Worm (Caenorhabditis elegans) whole organism, L1 larva: ENCODE results near the gene mcp-1.

Experiments used
- C16A3.4 ChIP-seq: fragments of 150-350 bp; optimal IDR thresholded peaks from 2 replicates; lab custom pipeline; 2014; ENCODE audit warnings: missing biosample characterization, missing genetic modification characterization
- alr-1 ChIP-seq: fragments of 200-800 bp; sonication (Bioruptor generic); optimal IDR thresholded peaks from 2 replicates; lab custom pipeline; 2018; ENCODE audit warnings: borderline replicate concordance, mild to moderate bottlenecking, missing genetic modification characterization, missing compliant biosample characterization
- aly-2 ChIP-seq: fragments of 150-350 bp; optimal IDR thresholded peaks from 2 replicates; lab custom pipeline; 2014; ENCODE audit warnings: missing biosample characterization, missing genetic modification characterization
- ceh-63 ChIP-seq: fragments of 200-800 bp; sonication (Bioruptor generic); optimal IDR thresholded peaks from 2 replicates; lab custom pipeline; 2018; ENCODE audit warnings: mild to moderate bottlenecking, missing genetic modification characterization, missing compliant biosample characterization
- ceh-88 ChIP-seq: fragments of 200-800 bp; sonication (Bioruptor generic); IDR thresholded peaks from 2 replicates; pipeline ENCODE4 v1.3.6; 2022; ENCODE audit warnings: missing genetic modification characterization, missing compliant biosample characterization
- dpl-1 ChIP-seq, 3 experiments: fragments of 150-350 bp in 2 of 3; sonication (generic microtip) in 1 of 3; optimal IDR thresholded peaks; 2 replicates each; lab custom pipeline; 2014 to 2017; ENCODE audit warnings: missing biosample characterization in 3 of 3, missing genetic modification characterization in 3 of 3, missing genetic modification reagents in 3 of 3
- efl-1 ChIP-seq, 4 experiments: fragments of 150-350 bp; optimal IDR thresholded peaks in 3 of 4; peaks in 1 of 4; 1 replicate in 1 of 4; 2 replicates in 3 of 4; lab custom pipeline; 2014; ENCODE audit warnings: missing biosample characterization in 2 of 4, missing genetic modification characterization in 2 of 4, missing genetic modification reagents in 2 of 4
- efl-3 ChIP-seq: fragments of 200-800 bp; sonication (Bioruptor generic); optimal IDR thresholded peaks from 2 replicates; lab custom pipeline; 2018; ENCODE audit warnings: mild to moderate bottlenecking, missing genetic modification characterization, missing compliant biosample characterization
- egl-13 ChIP-seq: sonication (generic microtip); optimal IDR thresholded peaks from 2 replicates; lab custom pipeline; 2016; ENCODE audit warnings: missing genotype, missing genetic modification reagents, missing genetic modification characterization, missing compliant biosample characterization
- egl-27 ChIP-seq, 2 experiments: fragments of 150-350 bp in 1 of 2; sonication (generic microtip); optimal IDR thresholded peaks; 3 replicates each; lab custom pipeline; 2017 to 2018; ENCODE audit warnings: missing biosample characterization in 2 of 2, missing genetic modification characterization in 2 of 2, missing genetic modification reagents in 2 of 2
- elt-2 ChIP-seq: sonication (generic microtip); optimal IDR thresholded peaks from 2 replicates; lab custom pipeline; 2016; ENCODE audit warnings: missing genetic modification characterization, mild to moderate bottlenecking, inconsistent platforms, missing compliant biosample characterization, missing genetic modification reagents
- ets-5 ChIP-seq: fragments of 200-800 bp; sonication (Bioruptor generic); IDR thresholded peaks from 2 replicates; pipeline ENCODE4 v1.3.6; 2022; ENCODE audit warnings: missing genetic modification characterization, missing compliant biosample characterization
- fkh-10 ChIP-seq: sonication (generic microtip); optimal IDR thresholded peaks from 2 replicates; lab custom pipeline; 2017; ENCODE audit warnings: missing biosample characterization, missing genetic modification reagents, missing genetic modification characterization
- fkh-4 ChIP-seq: sonication (generic microtip); optimal IDR thresholded peaks from 2 replicates; lab custom pipeline; 2016; ENCODE audit warnings: missing compliant biosample characterization, missing genetic modification characterization, borderline replicate concordance
- fos-1 ChIP-seq: fragments of 150-350 bp; optimal IDR thresholded peaks from 2 replicates; lab custom pipeline; 2014; ENCODE audit warnings: missing biosample characterization, missing genetic modification characterization
- hpl-2 ChIP-seq: fragments of 150-350 bp; optimal IDR thresholded peaks from 2 replicates; lab custom pipeline; 2014; ENCODE audit warnings: missing biosample characterization, missing genetic modification reagents, missing genetic modification characterization
- jun-1 ChIP-seq: fragments of 150-350 bp; optimal IDR thresholded peaks from 2 replicates; lab custom pipeline; 2014; ENCODE audit warnings: missing biosample characterization, missing genetic modification reagents, missing genetic modification characterization
- lin-14 ChIP-seq: fragments of 200-800 bp; sonication (Bioruptor generic); optimal IDR thresholded peaks from 2 replicates; lab custom pipeline; 2018; ENCODE audit warnings: mild to moderate bottlenecking, missing genetic modification characterization, moderate library complexity, missing compliant biosample characterization
- lin-15B ChIP-seq: fragments of 150-350 bp; sonication (generic microtip); optimal IDR thresholded peaks from 3 replicates; lab custom pipeline; 2014; ENCODE audit warnings: missing biosample characterization, missing genetic modification characterization
- lin-39 ChIP-seq: fragments of 150-350 bp; optimal IDR thresholded peaks from 2 replicates; lab custom pipeline; 2014; ENCODE audit warnings: missing biosample characterization, missing genetic modification reagents, missing genetic modification characterization
- lir-3 ChIP-seq: sonication (generic microtip); optimal IDR thresholded peaks from 2 replicates; lab custom pipeline; 2016; ENCODE audit warnings: mild to moderate bottlenecking, missing genetic modification characterization, moderate library complexity, missing compliant biosample characterization; ENCODE audit not compliant: poor library complexity
- mab-9 ChIP-seq: fragments of 200-800 bp; sonication (Bioruptor generic); IDR thresholded peaks from 2 replicates; pipeline ENCODE4 v1.3.6; 2022; ENCODE audit warnings: missing genetic modification reagents, missing genetic modification characterization, missing compliant biosample characterization
- mdl-1 ChIP-seq, 2 experiments: fragments of 150-350 bp; optimal IDR thresholded peaks; 2 replicates each; lab custom pipeline; 2014 to 2017; ENCODE audit warnings: missing biosample characterization in 2 of 2, missing genetic modification characterization in 2 of 2, inconsistent platforms in 1 of 2
- nhr-19 ChIP-seq: fragments of 200-800 bp; sonication (Bioruptor generic); conservative IDR thresholded peaks from 2 replicates; pipeline ENCODE4 v1.3.6; 2022; ENCODE audit warnings: missing genetic modification characterization, missing compliant biosample characterization
- nhr-237 ChIP-seq: fragments of 150-350 bp; optimal IDR thresholded peaks from 2 replicates; lab custom pipeline; 2014; ENCODE audit warnings: missing biosample characterization, missing genetic modification characterization
- nhr-47 ChIP-seq: sonication (generic microtip); optimal IDR thresholded peaks from 2 replicates; lab custom pipeline; 2016; ENCODE audit warnings: mild to moderate bottlenecking, missing genetic modification characterization, moderate library complexity, missing compliant biosample characterization
- nhr-71 ChIP-seq: sonication (generic microtip); optimal IDR thresholded peaks from 2 replicates; lab custom pipeline; 2016; ENCODE audit warnings: mild to moderate bottlenecking, missing genetic modification characterization, moderate library complexity, missing compliant biosample characterization
- nhr-76 ChIP-seq: sonication (generic microtip); optimal IDR thresholded peaks from 2 replicates; lab custom pipeline; 2017; ENCODE audit warnings: missing biosample characterization, missing genetic modification characterization
- nhr-77 ChIP-seq: fragments of 150-350 bp; optimal IDR thresholded peaks from 2 replicates; lab custom pipeline; 2014; ENCODE audit warnings: missing biosample characterization, missing genetic modification characterization
- nhr-84 ChIP-seq: sonication (generic microtip); optimal IDR thresholded peaks from 2 replicates; lab custom pipeline; 2017; ENCODE audit warnings: missing biosample characterization, missing genetic modification characterization
- nhr-90 ChIP-seq: sonication (generic microtip); optimal IDR thresholded peaks from 2 replicates; lab custom pipeline; 2016; ENCODE audit warnings: mild to moderate bottlenecking, missing genetic modification characterization, missing compliant biosample characterization; ENCODE audit not compliant: poor library complexity
- pag-3 ChIP-seq: sonication (generic microtip); optimal IDR thresholded peaks from 2 replicates; lab custom pipeline; 2017; ENCODE audit warnings: missing genetic modification characterization, mild to moderate bottlenecking, missing compliant biosample characterization, antibody characterized with exemption, borderline replicate concordance; ENCODE audit not compliant: insufficient read depth
- rnt-1 ChIP-seq: sonication (generic microtip); optimal IDR thresholded peaks from 2 replicates; lab custom pipeline; 2016; ENCODE audit warnings: mild to moderate bottlenecking, missing genetic modification characterization, moderate library complexity, missing compliant biosample characterization
- sox-4 ChIP-seq: sonication (generic microtip); optimal IDR thresholded peaks from 2 replicates; lab custom pipeline; 2016; ENCODE audit warnings: missing genetic modification characterization, missing compliant biosample characterization
- sup-37 ChIP-seq: fragments of 200-800 bp; sonication (Bioruptor generic); optimal IDR thresholded peaks from 2 replicates; lab custom pipeline; 2018; ENCODE audit warnings: mild to moderate bottlenecking, missing genetic modification characterization, missing compliant biosample characterization
- swsn-7 ChIP-seq: sonication (generic microtip); optimal IDR thresholded peaks from 2 replicates; lab custom pipeline; 2016; ENCODE audit warnings: missing genetic modification characterization, missing compliant biosample characterization
- unc-130 ChIP-seq: fragments of 150-350 bp; optimal IDR thresholded peaks from 2 replicates; lab custom pipeline; 2017; ENCODE audit warnings: missing biosample characterization, missing genetic modification characterization, inconsistent platforms
- unc-30 ChIP-seq: sonication (generic microtip); optimal IDR thresholded peaks from 2 replicates; lab custom pipeline; 2017; ENCODE audit warnings: missing biosample characterization, missing genetic modification characterization
- unc-98 ChIP-seq: fragments of 200-800 bp; sonication (Bioruptor generic); IDR thresholded peaks from 2 replicates; pipeline ENCODE4 v1.3.6; 2022; ENCODE audit warnings: missing genetic modification characterization, missing compliant biosample characterization
- vab-15 ChIP-seq: sonication (generic microtip); optimal IDR thresholded peaks from 2 replicates; lab custom pipeline; 2017; ENCODE audit warnings: missing genotype, mild to moderate bottlenecking, missing genetic modification characterization, missing compliant biosample characterization
- xbp-1 ChIP-seq: sonication (generic microtip); optimal IDR thresholded peaks from 2 replicates; lab custom pipeline; 2016; ENCODE audit warnings: missing genetic modification characterization, missing compliant biosample characterization
- zag-1 ChIP-seq: fragments of 150-350 bp; optimal IDR thresholded peaks from 2 replicates; lab custom pipeline; 2014; ENCODE audit warnings: missing biosample characterization, missing genetic modification characterization
- zip-4 ChIP-seq: fragments of 200-800 bp; sonication (Bioruptor generic); optimal IDR thresholded peaks from 2 replicates; lab custom pipeline; 2018; ENCODE audit warnings: mild to moderate bottlenecking, missing genetic modification characterization, moderate library complexity, missing compliant biosample characterization
- ztf-11 ChIP-seq, 2 experiments: sonication (generic microtip); optimal IDR thresholded peaks; 2 replicates each; lab custom pipeline; 2016 to 2017; ENCODE audit warnings: missing genetic modification characterization in 2 of 2, missing biosample characterization in 1 of 2, missing compliant biosample characterization in 1 of 2
- ztf-4 ChIP-seq: fragments of 150-350 bp; optimal IDR thresholded peaks from 2 replicates; lab custom pipeline; 2014; ENCODE audit warnings: missing biosample characterization, missing genetic modification characterization

The mcp-1 gene

DNA sequence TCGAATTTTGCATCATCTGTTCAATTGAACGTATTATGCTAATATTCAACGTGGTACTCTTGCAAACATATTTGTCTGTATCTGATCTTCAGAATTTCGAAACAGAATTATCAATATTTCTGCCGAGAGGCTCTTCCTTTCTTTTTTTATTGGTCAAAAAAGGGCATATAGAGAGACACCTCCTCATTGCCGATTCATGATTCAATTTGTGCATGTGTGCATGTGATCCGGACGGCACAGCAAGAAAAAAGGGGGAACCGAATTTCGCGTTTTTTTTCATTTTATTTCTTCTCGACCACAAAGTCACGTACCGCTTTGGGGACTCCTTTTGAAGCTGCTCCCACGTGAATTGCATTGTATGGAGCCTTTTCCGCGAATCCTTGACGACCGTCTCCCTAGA is at the start of gene mcp-1:
Gene mcp-1, plus strand, starts transcription at position 292 of the 400 bp plus-strand sequence.
- TF ChIP-seq nhr-47 (peak; percentile 21), lin-14 (GFP tag; lab: Kevin White, UChicago) (peak; percentile 81), hpl-2 (GFP tag; lab: Kevin White, UChicago) (no peak), ztf-4 (no peak), rnt-1 (tag; lab: Kevin White, UChicago) (no peak), nhr-71 (tag; lab: Kevin White, UChicago) (peak; percentile 0), fkh-10 (GFP tag; lab: Kevin White, UChicago) (peak; percentile 73)

DNA sequence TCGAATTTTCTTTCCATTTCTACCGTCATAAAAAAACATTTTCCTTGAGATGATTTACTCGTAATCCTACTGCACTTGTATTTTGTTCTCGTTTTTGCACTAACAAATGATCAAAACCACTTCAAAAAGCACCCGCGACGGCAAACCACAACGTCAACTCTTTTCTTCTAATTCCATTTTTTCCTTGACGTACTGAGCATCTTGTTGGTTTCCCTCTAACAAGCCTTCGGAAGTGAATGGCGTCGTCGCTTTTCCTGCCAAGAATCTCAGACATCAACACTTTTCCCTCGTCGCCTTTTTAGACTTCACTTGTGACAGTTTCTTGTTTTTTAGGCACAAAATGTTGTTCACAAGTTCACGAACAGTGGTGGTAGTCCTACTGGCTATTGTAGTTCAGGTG is 49.2 kb upstream of the mcp-1 start, which contains the start of gene C04E6.13:
Gene C04E6.13, plus strand, starts transcription at position 301 of the 400 bp plus-strand sequence.
- TF ChIP-seq efl-1 (optimal IDR thresholded peaks at IDR 0.05; lab: Kevin White, UChicago) (no peak), efl-1 (GFP tag; optimal IDR thresholded peaks at IDR 0.05 in 1 of 2; lab: Kevin White, UChicago) (peak in 1 of 2 experiments; percentile 7), ztf-11 (tag; optimal IDR thresholded peaks at IDR 0.05; lab: Kevin White, UChicago) (no peak)

- TF ChIP-seq vab-15 (tag; lab: Kevin White, UChicago) (no peak), efl-1 (optimal IDR thresholded peaks at IDR 0.05; lab: Kevin White, UChicago) (no peak), efl-1 (GFP tag; optimal IDR thresholded peaks at IDR 0.05 in 1 of 2; lab: Kevin White, UChicago) (peak in 1 of 2 experiments; percentile 75)
These were observed 44.7 kb upstream of the mcp-1 start for ce11 chrV:5916862-5917261.

- TF ChIP-seq alr-1 (no peak), nhr-90 (tag; lab: Kevin White, UChicago) (peak; percentile 97), swsn-7 (tag; lab: Kevin White, UChicago) (peak; percentile 93), zip-4 (GFP tag; lab: Kevin White, UChicago) (peak; percentile 86), ceh-88 (GFP tag; lab: Robert Waterston, UW) (peak; percentile 71; the same call in 1 of the 2 replicates), mdl-1 (tag; optimal IDR thresholded peaks at IDR 0.05; lab: Kevin White, UChicago) (peak in 1 of 2 experiments; percentile 68), ets-5 (no peak), lin-14 (GFP tag; lab: Kevin White, UChicago) (peak; percentile 86), unc-98 (GFP tag; lab: Robert Waterston, UW) (peak; percentile 92), fkh-4 (tag; lab: Kevin White, UChicago) (peak; percentile 100), lin-39 (tag; lab: Kevin White, UChicago) (peak; percentile 69), unc-130 (no peak), sup-37 (GFP tag; lab: Kevin White, UChicago) (peak; percentile 75), nhr-84 (tag; lab: Kevin White, UChicago) (no peak), jun-1 (tag; lab: Kevin White, UChicago) (peak; percentile 57), zag-1 (no peak), sox-4 (peak; percentile 98), ceh-63 (GFP tag; lab: Kevin White, UChicago) (peak; percentile 92), xbp-1 (tag; lab: Kevin White, UChicago) (peak; percentile 96), nhr-77 (tag; lab: Kevin White, UChicago) (peak; percentile 36), elt-2 (peak; percentile 89), C16A3.4 (tag; lab: Kevin White, UChicago) (peak; percentile 42), egl-13 (peak; percentile 96), fos-1 (peak; percentile 59), dpl-1 (GFP tag; optimal IDR thresholded peaks at IDR 0.05; lab: Kevin White, UChicago) (peak; percentile 97 to 99 (median 98)), egl-27 (tag; optimal IDR thresholded peaks at IDR 0.05; lab: Kevin White, UChicago) (no peak), nhr-237 (tag; lab: Kevin White, UChicago) (peak; percentile 45), efl-3 (peak; percentile 90), nhr-76 (tag; lab: Kevin White, UChicago) (no peak), lir-3 (tag; lab: Kevin White, UChicago) (peak; percentile 98), aly-2 (peak; percentile 68), nhr-19 (GFP tag; lab: Robert Waterston, UW) (peak; percentile 93), mab-9 (peak; percentile 91), lin-15B (peak; percentile 56), pag-3 (no peak), unc-30 (tag; lab: Kevin White, UChicago) (no peak)
These were observed 43.9 kb upstream of the mcp-1 start, which contains the start of gene lrpr-1 for ce11 chrV:5917707-5918106. Gene lrpr-1 (minus strand): TSS chrV:5917891.
